Worm (Caenorhabditis elegans) whole organism, early embryonic: ENCODE data around the gene F13E6.1.

Experiments used
- scrt-1 ChIP-seq: fragments of 200-800 bp; sonication (Bioruptor generic); IDR thresholded peaks from 2 replicates; pipeline ENCODE4 v1.3.6; 2022; ENCODE audit warnings: missing genetic modification characterization, missing compliant biosample characterization

The F13E6.1 gene

DNA sequence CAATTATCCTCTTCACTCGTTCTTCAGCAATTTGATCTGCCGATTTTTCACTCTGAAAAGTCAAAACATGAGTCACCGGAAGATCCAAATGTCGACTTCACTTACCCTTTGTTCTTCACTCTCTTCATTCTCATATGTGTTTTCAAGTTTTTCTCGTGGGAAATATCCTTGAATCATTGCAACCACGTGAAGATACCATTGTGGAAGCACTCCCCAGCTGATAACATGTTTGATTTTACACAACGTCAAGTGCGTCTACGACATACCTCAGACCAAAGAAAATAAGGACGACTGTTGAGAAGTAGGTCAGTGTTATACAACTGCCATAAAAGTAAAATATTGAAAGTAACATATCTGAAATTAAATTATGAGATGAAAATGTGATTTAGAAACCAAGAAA, 48.5 kb downstream of the F13E6.1 start, which contains the start of gene M79.2:
Gene M79.2, minus strand, starts transcription at position 354 of the 400 bp plus-strand sequence.
- no peak for TF ChIP-seq scrt-1 (GFP tag; lab: Robert Waterston, UW)
